Worm (Caenorhabditis elegans) whole organism, L4/young adult: ENCODE measurements around the gene F43C1.5.

Source experiments
- W03F9.2 ChIP-seq: fragments of 150-350 bp; optimal IDR thresholded peaks from 2 replicates; lab custom pipeline; 2014; ENCODE audit warnings: missing biosample characterization, missing genetic modification characterization
- dao-5 ChIP-seq: sonication (generic microtip); optimal IDR thresholded peaks from 2 replicates; lab custom pipeline; 2016; ENCODE audit warnings: missing genotype, missing genetic modification characterization, moderate library complexity, missing compliant biosample characterization
- him-1 ChIP-seq: sonication (generic microtip); optimal IDR thresholded peaks from 2 replicates; lab custom pipeline; 2016; ENCODE audit warnings: missing genotype, missing genetic modification reagents, missing genetic modification characterization, missing compliant biosample characterization

Gene F43C1.5

ce11 chrIII:4271059-4271458 is 42.1 kb downstream of the F43C1.5 start:
- TF ChIP-seq him-1 (no peak), W03F9.2 (no peak), dao-5 (tag; lab: Kevin White, UChicago) (no peak)

ce11 chrIII:4272864-4273263 is 43.9 kb downstream of the F43C1.5 start:
- TF ChIP-seq him-1: no peak
- TF ChIP-seq W03F9.2: no peak
- no peak for TF ChIP-seq dao-5 (tag; lab: Kevin White, UChicago)

DNA sequence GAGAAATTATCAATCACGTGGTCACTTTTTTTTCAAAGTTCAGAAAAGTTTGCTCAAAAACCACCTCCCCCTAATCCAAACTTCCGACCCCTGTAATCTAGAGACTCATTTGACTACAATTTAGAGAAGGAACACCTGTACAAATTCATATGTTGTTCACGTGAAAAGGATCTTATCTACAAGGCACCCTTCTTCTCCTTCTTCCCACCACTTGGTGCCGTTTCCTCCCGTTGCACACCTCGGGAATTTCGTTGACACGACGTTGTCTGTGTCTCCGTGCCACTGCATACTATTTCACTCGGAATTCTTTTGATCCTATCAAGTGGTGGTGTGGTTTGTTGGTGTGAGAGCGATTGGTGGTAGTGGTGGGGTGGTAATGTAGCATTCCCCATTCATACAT is 45.6 kb downstream of the F43C1.5 start:
- TF ChIP-seq him-1 (no peak), dao-5 (tag; lab: Kevin White, UChicago) (no peak), W03F9.2 (no peak)

ce11 chrIII:4275704-4276103 is 46.8 kb downstream of the F43C1.5 start:
- TF ChIP-seq him-1 (no peak), W03F9.2 (no peak), dao-5 (tag; lab: Kevin White, UChicago) (no peak)

DNA sequence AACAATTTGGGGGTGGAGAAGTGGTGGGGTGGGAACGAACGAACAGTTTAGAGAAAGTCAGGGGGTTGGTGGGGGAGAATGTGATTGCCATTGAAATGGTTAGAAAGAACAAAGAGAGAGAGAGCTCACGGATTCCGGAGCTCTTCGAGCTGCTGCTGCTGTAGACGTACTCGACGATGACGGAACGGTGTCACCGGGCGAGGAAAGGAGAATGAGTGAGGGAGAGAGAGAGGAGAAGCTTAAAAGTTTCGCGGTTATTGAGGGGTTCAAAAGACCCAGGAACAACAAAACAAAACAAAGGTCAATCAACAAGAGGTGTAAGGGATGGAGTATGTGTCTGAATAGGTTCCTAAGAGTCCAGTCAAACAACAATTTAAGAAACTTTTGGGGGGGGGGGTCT is 47.3 kb downstream of the F43C1.5 start:
- TF ChIP-seq W03F9.2 (no peak), him-1 (no peak), dao-5 (tag; lab: Kevin White, UChicago) (no peak)

DNA sequence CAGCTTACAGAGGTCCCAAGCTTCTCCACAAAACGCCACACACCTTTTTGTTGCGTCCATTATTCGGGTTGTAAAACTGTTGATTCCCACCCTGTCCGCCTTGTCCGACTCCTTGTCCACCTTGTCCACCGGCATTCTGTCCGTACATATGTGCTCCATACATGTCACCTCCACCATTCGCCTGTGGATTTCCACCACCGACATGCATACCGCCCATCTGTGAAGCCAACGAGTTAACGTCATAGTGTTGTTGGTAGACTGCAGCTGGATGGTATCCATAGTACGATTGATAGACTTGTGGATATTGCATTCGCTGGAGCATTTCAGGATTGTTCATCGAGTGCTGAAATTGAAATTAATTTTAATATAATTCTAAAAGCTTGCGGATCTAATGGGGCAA is 48.8 kb downstream of the F43C1.5 start:
- TF ChIP-seq him-1 (no peak), W03F9.2 (no peak), dao-5 (tag; lab: Kevin White, UChicago) (no peak)

DNA sequence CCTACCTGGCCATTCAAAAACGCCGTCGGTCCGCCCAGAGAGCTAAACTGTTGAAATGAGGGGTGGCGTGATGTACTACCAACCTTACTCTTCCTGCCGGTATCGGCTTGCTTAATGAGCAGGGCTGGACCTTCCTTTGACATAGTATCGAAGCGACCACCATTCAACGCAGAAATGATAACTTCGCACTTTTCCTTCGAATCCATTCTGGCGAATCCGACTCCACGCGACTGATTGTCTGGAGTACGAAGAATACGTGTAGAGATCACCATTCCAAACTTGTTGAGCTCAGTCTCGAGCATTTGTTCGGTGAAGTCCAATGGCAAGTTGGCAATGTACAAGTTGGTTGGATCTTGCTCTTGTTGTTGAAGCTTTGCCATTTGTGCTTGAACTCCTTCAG is 49.3 kb downstream of the F43C1.5 start:
- TF ChIP-seq him-1 (no peak), W03F9.2 (no peak), dao-5 (tag; lab: Kevin White, UChicago) (no peak)
